Worm (Caenorhabditis elegans): ENCODE data around the gene glt-5.

glt-5 gene

ce11 chrII:9746069-9746468 lies 37.4 kb upstream of the glt-5 start, which contains the start of the genes Y53C12B.1 and nos-3 (continued):
- TF ChIP-seq ceh-48 (tag; optimal IDR thresholded peaks at IDR 0.05): peak; percentile 33
- TF ChIP-seq lin-11 (tag; optimal IDR thresholded peaks at IDR 0.05): no peak
- no peak for TF ChIP-seq hlh-13 (GFP tag; optimal IDR thresholded peaks at IDR 0.05)
- TF ChIP-seq hlh-15 (tag; optimal IDR thresholded peaks at IDR 0.05): no peak

- no peak for TF ChIP-seq eyg-1 (tag; optimal IDR thresholded peaks at IDR 0.05)
- no peak for TF ChIP-seq fkh-10 (GFP tag; optimal IDR thresholded peaks at IDR 0.05)
Observed at ce11 chrII:9742784-9743183, 34.1 kb upstream of the glt-5 start, which contains the start of gene pno-1. Gene pno-1 (minus strand): TSS chrII:9742884.

ce11 chrII:9741400-9741799 lies 32.7 kb upstream of the glt-5 start:
- TF ChIP-seq pros-1 (tag; optimal IDR thresholded peaks at IDR 0.05): no peak
- TF ChIP-seq ceh-14 (tag; optimal IDR thresholded peaks at IDR 0.05): no peak
- no peak for TF ChIP-seq lin-11 (tag; optimal IDR thresholded peaks at IDR 0.05)
- TF ChIP-seq che-1 (tag; optimal IDR thresholded peaks at IDR 0.05): no peak
- no peak for TF ChIP-seq lim-6 (tag; optimal IDR thresholded peaks at IDR 0.05)
- no peak for TF ChIP-seq ceh-24 (tag; optimal IDR thresholded peaks at IDR 0.05)
- no peak for TF ChIP-seq Y22D7AL.16 (tag; optimal IDR thresholded peaks at IDR 0.05)
- TF ChIP-seq sox-2 (GFP tag; IDR thresholded peaks at IDR 0.05): no peak
- TF ChIP-seq mec-3 (tag; optimal IDR thresholded peaks at IDR 0.05; ENCODE audit: borderline replicate concordance): no peak
- TF ChIP-seq hlh-6 (tag; optimal IDR thresholded peaks at IDR 0.05): no peak
- TF ChIP-seq fkh-6 (tag; optimal IDR thresholded peaks at IDR 0.05): no peak

ce11 chrII:9740552-9740951 lies 31.9 kb upstream of the glt-5 start:
- TF ChIP-seq npax-4 (tag; optimal IDR thresholded peaks at IDR 0.05): no peak
- no peak for TF ChIP-seq K09A11.1 (tag; optimal IDR thresholded peaks at IDR 0.05; ENCODE audit: insufficient read depth)
- TF ChIP-seq ref-2 (tag; optimal IDR thresholded peaks at IDR 0.05): no peak
- no peak for TF ChIP-seq pax-1 (tag; optimal IDR thresholded peaks at IDR 0.05)
- peak; percentile 22 for TF ChIP-seq elt-2 (tag; optimal IDR thresholded peaks at IDR 0.05)
- no peak for TF ChIP-seq ceh-24 (tag; optimal IDR thresholded peaks at IDR 0.05)
- TF ChIP-seq madf-2 (tag; optimal IDR thresholded peaks at IDR 0.05): peak; percentile 28
- no peak for TF ChIP-seq C08G9.2 (tag; optimal IDR thresholded peaks at IDR 0.05)
- TF ChIP-seq ets-4 (tag; optimal IDR thresholded peaks at IDR 0.05): no peak
- no peak for TF ChIP-seq pqm-1 (tag; optimal IDR thresholded peaks at IDR 0.05)
- TF ChIP-seq rnt-1 (tag; optimal IDR thresholded peaks at IDR 0.05): no peak

ce11 chrII:9738820-9739219 lies 30.1 kb upstream of the glt-5 start:
- no peak for TF ChIP-seq nhr-232 (tag; optimal IDR thresholded peaks at IDR 0.05)
- TF ChIP-seq nhr-11 (tag; optimal IDR thresholded peaks at IDR 0.05): no peak
- no peak for TF ChIP-seq ztf-16 (tag; optimal IDR thresholded peaks at IDR 0.05)
- TF ChIP-seq T23F11.4 (GFP tag; optimal IDR thresholded peaks at IDR 0.05): no peak
- TF ChIP-seq ceh-2 (tag; optimal IDR thresholded peaks at IDR 0.05): no peak
- TF ChIP-seq pros-1 (tag; optimal IDR thresholded peaks at IDR 0.05): no peak
- TF ChIP-seq syd-9 (tag; optimal IDR thresholded peaks at IDR 0.05): no peak
- TF ChIP-seq pha-4 (tag; optimal IDR thresholded peaks at IDR 0.05): no peak

ce11 chrII:9735785-9736184 lies 27.1 kb upstream of the glt-5 start:
- no peak for TF ChIP-seq ahr-1 (tag; optimal IDR thresholded peaks at IDR 0.05)
- no peak for TF ChIP-seq pag-3 (tag; optimal IDR thresholded peaks at IDR 0.05; ENCODE audit: borderline replicate concordance)
- no peak for TF ChIP-seq ceh-30 (tag; optimal IDR thresholded peaks at IDR 0.05)
- no peak for TF ChIP-seq fax-1 (tag; optimal IDR thresholded peaks at IDR 0.05)
- TF ChIP-seq gmeb-2 (tag; optimal IDR thresholded peaks at IDR 0.05): no peak
- no peak for TF ChIP-seq ceh-45 (GFP tag; IDR thresholded peaks at IDR 0.05)
- TF ChIP-seq dmd-4 (tag; optimal IDR thresholded peaks at IDR 0.05; ENCODE audit: borderline replicate concordance): no peak
- no peak for TF ChIP-seq hlh-8 (tag; optimal IDR thresholded peaks at IDR 0.05)
- TF ChIP-seq K02D7.2 (tag; optimal IDR thresholded peaks at IDR 0.05): no peak
- TF ChIP-seq pha-4 (tag; optimal IDR thresholded peaks at IDR 0.05): no peak
- no peak for TF ChIP-seq tbx-2 (tag; optimal IDR thresholded peaks at IDR 0.05)
- no peak for TF ChIP-seq elt-2 (tag; optimal IDR thresholded peaks at IDR 0.05)
- no peak for TF ChIP-seq F13H6.1 (tag; optimal IDR thresholded peaks at IDR 0.05)
